Fruit fly (Drosophila melanogaster): Measurements from ENCODE around the gene ergic53.
A peak's percentile ranks its signal among the peaks of the same experiment; 100 is the strongest.

ergic53 gene

dm6 chr3L:8524816-8525625 lies 9.8 kb upstream of the ergic53 start, which contains the start of the genes GstO1 and foi (continued):
- TF ChIP-seq vnd (GFP tag; IDR thresholded peaks at IDR 0.05; ENCODE audit: partially characterized antibody) (peak; percentile 99), Bteb2 (GFP tag; optimal IDR thresholded peaks at IDR 0.05) (no peak), Pdp1 (GFP tag; optimal IDR thresholded peaks at IDR 0.05) (peak in 1 of 2 experiments; percentile 87), CG11696 (GFP tag; IDR thresholded peaks at IDR 0.05) (no peak), Hey (tag; optimal IDR thresholded peaks at IDR 0.05) (no peak), z (GFP tag; IDR thresholded peaks at IDR 0.05) (no peak), CG16813 (GFP tag; IDR thresholded peaks at IDR 0.05; ENCODE audit: partially characterized antibody) (peak; percentile 99), dan (GFP tag; IDR thresholded peaks at IDR 0.05) (no peak), ind (GFP tag; optimal IDR thresholded peaks at IDR 0.05) (peak; percentile 32), kah (GFP tag; optimal IDR thresholded peaks at IDR 0.05) (no peak), cwo (GFP tag; optimal IDR thresholded peaks at IDR 0.05) (no peak), ro (GFP tag; IDR thresholded peaks at IDR 0.05) (no peak), CG10654 (GFP tag; optimal IDR thresholded peaks at IDR 0.05) (no peak), p53 (GFP tag; optimal IDR thresholded peaks at IDR 0.05) (no peak), CG7928 (GFP tag; optimal IDR thresholded peaks at IDR 0.05) (no peak), bab2 (GFP tag; optimal IDR thresholded peaks at IDR 0.05) (no peak), CG10267 (tag; optimal IDR thresholded peaks at IDR 0.05) (peak; percentile 58), cato (GFP tag; optimal IDR thresholded peaks at IDR 0.05; ENCODE audit: borderline replicate concordance) (no peak), insv (GFP tag; optimal IDR thresholded peaks at IDR 0.05) (no peak), CG11723 (GFP tag; optimal IDR thresholded peaks at IDR 0.05) (no peak), CG32532 (GFP tag; IDR thresholded peaks at IDR 0.05) (peak; percentile 65; the same call in 1 of the 2 replicates), Myb (GFP tag; optimal IDR thresholded peaks at IDR 0.05) (peak; percentile 1), CG7963 (GFP tag; IDR thresholded peaks at IDR 0.05; ENCODE audit: partially characterized antibody) (peak; percentile 100), tup (GFP tag; optimal IDR thresholded peaks at IDR 0.05) (no peak), CG2712 (tag; optimal IDR thresholded peaks at IDR 0.05) (peak; percentile 64), run (tag; optimal IDR thresholded peaks at IDR 0.05) (no peak), Spps (tag; optimal IDR thresholded peaks at IDR 0.05) (no peak), danr (GFP tag; IDR thresholded peaks at IDR 0.05) (no peak), Oaz (GFP tag; IDR thresholded peaks at IDR 0.05) (no peak), Usf (GFP tag; optimal IDR thresholded peaks at IDR 0.05) (no peak), Drgx (GFP tag; IDR thresholded peaks at IDR 0.05) (no peak), Nf-YC (tag; optimal IDR thresholded peaks at IDR 0.05) (peak; percentile 54), Eip74EF (GFP tag; optimal IDR thresholded peaks at IDR 0.05) (no peak), NFAT (GFP tag; IDR thresholded peaks at IDR 0.05) (peak; percentile 69), nerfin-2 (GFP tag; IDR thresholded peaks at IDR 0.05; ENCODE audit: partially characterized antibody) (peak; percentile 99), wor (GFP tag; IDR thresholded peaks at IDR 0.05) (no peak), CG13123 (GFP tag; optimal IDR thresholded peaks at IDR 0.05) (no peak), CG43689 (GFP tag; IDR thresholded peaks at IDR 0.05) (no peak), CG8478 (optimal IDR thresholded peaks at IDR 0.05) (no peak), Sry-β (GFP tag; optimal IDR thresholded peaks at IDR 0.05) (no peak), CG13894 (tag; optimal IDR thresholded peaks at IDR 0.05) (peak; percentile 35), croc (GFP tag; conservative IDR thresholded peaks at IDR 0.05) (no peak), Atf6 (GFP tag; IDR thresholded peaks at IDR 0.05) (peak; percentile 39; the same call in 1 of the 2 replicates), Bgb (GFP tag; IDR thresholded peaks at IDR 0.05; ENCODE audit: partially characterized antibody) (peak; percentile 99), CG14710 (tag; optimal IDR thresholded peaks at IDR 0.05) (peak; percentile 94), CG6654 (GFP tag; optimal IDR thresholded peaks at IDR 0.05) (no peak), aop (GFP tag; IDR thresholded peaks at IDR 0.05) (no peak), CG7556 (GFP tag; optimal IDR thresholded peaks at IDR 0.05) (no peak), B-H2 (GFP tag; optimal IDR thresholded peaks at IDR 0.05) (peak; percentile 74)

All from whole organism, embryonic.